Worm (Caenorhabditis elegans) whole organism, late embryonic: ENCODE results near the gene nhr-19.

Experiments used
- ama-1 ChIP-seq: fragments of 150-350 bp; optimal IDR thresholded peaks from 2 replicates; lab custom pipeline; 2014
- ets-4 ChIP-seq: sonication (generic microtip); optimal IDR thresholded peaks from 2 replicates; lab custom pipeline; 2016; ENCODE audit warnings: missing genetic modification characterization, missing compliant biosample characterization
- pag-3 ChIP-seq: sonication (generic microtip); optimal IDR thresholded peaks from 2 replicates; lab custom pipeline; 2016; ENCODE audit warnings: missing compliant biosample characterization, missing genetic modification characterization, borderline replicate concordance
- pha-4 ChIP-seq: fragments of 150-350 bp; optimal IDR thresholded peaks from 2 replicates; lab custom pipeline; 2018; ENCODE audit warnings: missing biosample characterization, missing genetic modification reagents, missing genetic modification characterization

ce11 chrII:9606485-9607036, 1.2 kb upstream of the nhr-19 start:
- TF ChIP-seq ama-1 (lab: Kevin White, UChicago), result no peak
- TF ChIP-seq pha-4 (tag; lab: Kevin White, UChicago), result no peak
- TF ChIP-seq ets-4, result no peak
- no peak for TF ChIP-seq pag-3 (tag; lab: Kevin White, UChicago)
